Fruit fly (Drosophila melanogaster): ENCODE results near the gene CG44325.

Gene CG44325

DNA sequence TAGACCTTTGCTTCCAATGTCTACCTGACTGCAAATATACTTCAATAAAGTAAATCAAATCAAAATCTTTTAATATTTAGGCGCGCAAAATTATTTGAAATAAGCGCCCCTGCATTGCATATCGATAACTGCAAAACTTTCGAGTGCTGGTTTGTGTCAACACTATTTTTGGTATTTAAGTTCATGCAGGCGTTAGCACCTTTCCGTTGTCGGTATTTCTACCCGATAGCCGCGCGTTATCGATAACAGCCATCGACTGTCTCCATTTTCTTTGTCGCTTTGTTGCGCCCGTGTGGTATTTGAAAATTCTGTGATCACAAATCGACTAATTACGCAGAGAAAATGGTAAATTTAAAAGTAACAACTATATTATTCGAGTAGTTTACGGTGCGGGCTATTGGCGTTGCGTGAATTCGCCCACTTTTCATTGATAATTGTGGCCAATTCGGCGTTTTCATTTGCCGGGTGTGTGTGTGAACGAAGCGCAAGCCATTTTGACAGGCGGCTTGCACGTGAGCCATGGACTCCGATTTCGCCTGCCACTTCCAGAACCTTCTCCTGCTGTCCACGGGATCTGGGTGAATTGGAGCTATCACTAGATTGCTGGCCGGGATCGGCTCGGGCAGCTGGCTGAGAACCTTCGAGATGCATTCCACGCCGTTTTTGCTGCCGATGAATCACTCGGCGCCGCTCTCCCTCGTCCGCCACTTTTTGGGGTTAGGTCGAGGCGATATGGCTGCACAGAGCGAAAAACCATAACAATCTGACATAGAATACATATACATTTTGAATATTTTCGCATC lies 11.2 kb upstream of the CG44325 start, which contains the start of gene CCT2 (continued):
- TF ChIP-seq Atf-2 (GFP tag; optimal IDR thresholded peaks at IDR 0.05) = no peak
- TF ChIP-seq trem (tag; optimal IDR thresholded peaks at IDR 0.05) = peak; percentile 46
- TF ChIP-seq Optix (GFP tag; IDR thresholded peaks at IDR 0.05) = no peak
- peak; percentile 59 for TF ChIP-seq CG17186 (GFP tag; optimal IDR thresholded peaks at IDR 0.05)
- TF ChIP-seq Spps (tag; optimal IDR thresholded peaks at IDR 0.05) = no peak
- peak; percentile 39 for TF ChIP-seq knrl (GFP tag; IDR thresholded peaks at IDR 0.05; ENCODE audit: partially characterized antibody)
- TF ChIP-seq CG10979 (tag; optimal IDR thresholded peaks at IDR 0.05) = no peak
- TF ChIP-seq CG14965 (GFP tag; optimal IDR thresholded peaks at IDR 0.05; ENCODE audit: borderline replicate concordance) = no peak
- TF ChIP-seq schlank (tag; optimal IDR thresholded peaks at IDR 0.05) = no peak
- no peak for TF ChIP-seq tll (GFP tag; optimal IDR thresholded peaks at IDR 0.05)
- TF ChIP-seq salm (tag; optimal IDR thresholded peaks at IDR 0.05) = no peak
- TF ChIP-seq toy (GFP tag; IDR thresholded peaks at IDR 0.05) = no peak
- TF ChIP-seq corto (GFP tag; optimal IDR thresholded peaks at IDR 0.05) = no peak
- no peak for TF ChIP-seq slp2 (GFP tag; optimal IDR thresholded peaks at IDR 0.05)
- TF ChIP-seq Lhr (GFP tag; optimal IDR thresholded peaks at IDR 0.05) = peak; percentile 30
- no peak for TF ChIP-seq gcm2 (GFP tag; optimal IDR thresholded peaks at IDR 0.05)
- no peak for TF ChIP-seq sr (GFP tag; IDR thresholded peaks at IDR 0.05)
- peak; percentile 50 for TF ChIP-seq pita (GFP tag; optimal IDR thresholded peaks at IDR 0.05)
- TF ChIP-seq CG18476 (GFP tag; optimal IDR thresholded peaks at IDR 0.05) = no peak
- TF ChIP-seq ssp (GFP tag; IDR thresholded peaks at IDR 0.05) = no peak
- no peak for TF ChIP-seq CG10654 (GFP tag; optimal IDR thresholded peaks at IDR 0.05)
- TF ChIP-seq CG13894 (tag; optimal IDR thresholded peaks at IDR 0.05) = no peak
- no peak for TF ChIP-seq CG13424 (tag; optimal IDR thresholded peaks at IDR 0.05)
- peak; percentile 63; the same call in 2 of the 3 replicates for TF ChIP-seq CG16813 (GFP tag; IDR thresholded peaks at IDR 0.05; ENCODE audit: partially characterized antibody)
- TF ChIP-seq Camta (GFP tag; optimal IDR thresholded peaks at IDR 0.05) = no peak
- peak; percentile 69 for TF ChIP-seq BEAF-32 (GFP tag; optimal IDR thresholded peaks at IDR 0.05)
- peak; percentile 80 for TF ChIP-seq Sry-δ (GFP tag; optimal IDR thresholded peaks at IDR 0.05)
- no peak for TF ChIP-seq CG2678 (tag; optimal IDR thresholded peaks at IDR 0.05)
- TF ChIP-seq CG13296 (GFP tag; optimal IDR thresholded peaks at IDR 0.05) = no peak
- peak; percentile 67 for TF ChIP-seq Dll (GFP tag; IDR thresholded peaks at IDR 0.05; ENCODE audit: partially characterized antibody)
- TF ChIP-seq CG16815 (GFP tag; optimal IDR thresholded peaks at IDR 0.05) = no peak
- TF ChIP-seq Hr3 (GFP tag; optimal IDR thresholded peaks at IDR 0.05) = no peak
- TF ChIP-seq row (GFP tag; IDR thresholded peaks at IDR 0.05) = peak; percentile 7; the same call in 1 of the 3 replicates
- TF ChIP-seq HHEX (GFP tag; optimal IDR thresholded peaks at IDR 0.05) = no peak
- TF ChIP-seq unpg (GFP tag; optimal IDR thresholded peaks at IDR 0.05) = no peak
- TF ChIP-seq tap (tag; optimal IDR thresholded peaks at IDR 0.05) = no peak
- peak; percentile 94 for TF ChIP-seq CG9797 (GFP tag; optimal IDR thresholded peaks at IDR 0.05)
- TF ChIP-seq Fer1 (GFP tag; optimal IDR thresholded peaks at IDR 0.05) = peak; percentile 5
- no peak for TF ChIP-seq fru (optimal IDR thresholded peaks at IDR 0.05)
- TF ChIP-seq Dref (GFP tag; IDR thresholded peaks at IDR 0.05) = peak; percentile 97
- no peak for TF ChIP-seq CG13775 (GFP tag; optimal IDR thresholded peaks at IDR 0.05)
- TF ChIP-seq Atf6 (GFP tag; IDR thresholded peaks at IDR 0.05) = no peak
- no peak for TF ChIP-seq D19B (GFP tag; optimal IDR thresholded peaks at IDR 0.05)
- peak; percentile 93 for TF ChIP-seq gfzf (GFP tag; optimal IDR thresholded peaks at IDR 0.05)
- no peak for TF ChIP-seq Nf-YB (GFP tag; optimal IDR thresholded peaks at IDR 0.05)
- peak; percentile 80 for TF ChIP-seq sens (GFP tag)
- TF ChIP-seq C15 (GFP tag; IDR thresholded peaks at IDR 0.05) = no peak
- no peak for TF ChIP-seq B-H2 (GFP tag; optimal IDR thresholded peaks at IDR 0.05)
- no peak for TF ChIP-seq zfh1 (GFP tag; IDR thresholded peaks at IDR 0.05)

Measured in whole organism, embryonic.